Fruit fly (Drosophila melanogaster) whole organism, embryonic: ENCODE measurements around the gene woc.

Source experiments
- BEAF-32 ChIP-seq: fragments of 200-800 bp; sonication (Bioruptor generic); optimal IDR thresholded peaks from 3 replicates; lab custom pipeline; 2017; ENCODE audit warnings: missing biosample characterization, missing genetic modification characterization, mild to moderate bottlenecking, moderate library complexity, missing genetic modification reagents
- Bgb ChIP-seq: fragments of 200-800 bp; sonication (Bioruptor generic); IDR thresholded peaks from 2 replicates; pipeline ENCODE4 v1.3.6; 2022; ENCODE audit warnings: missing biosample characterization, missing genetic modification characterization; ENCODE audit not compliant: partially characterized antibody
- CG11247 ChIP-seq: fragments of 200-800 bp; sonication (Bioruptor generic); IDR thresholded peaks from 2 replicates; pipeline ENCODE4 v1.3.6; 2022; ENCODE audit warnings: missing biosample characterization, missing genetic modification characterization
- CG11504 ChIP-seq: fragments of 200-800 bp; sonication (Bioruptor generic); optimal IDR thresholded peaks from 3 replicates; lab custom pipeline; 2019; ENCODE audit warnings: missing biosample characterization, mild to moderate bottlenecking, missing genetic modification characterization, moderate library complexity
- CG12104 ChIP-seq: fragments of 200-800 bp; sonication (Bioruptor generic); optimal IDR thresholded peaks from 3 replicates; lab custom pipeline; 2016; ENCODE audit warnings: missing biosample characterization, missing genetic modification characterization
- CG12219 ChIP-seq: fragments of 200-800 bp; sonication (Bioruptor generic); optimal IDR thresholded peaks from 3 replicates; lab custom pipeline; 2018; ENCODE audit warnings: missing biosample characterization, mild to moderate bottlenecking, missing genetic modification characterization
- CG13894 ChIP-seq: fragments of 200-800 bp; sonication (Bioruptor generic); optimal IDR thresholded peaks from 3 replicates; lab custom pipeline; 2018; ENCODE audit warnings: missing biosample characterization, mild to moderate bottlenecking, missing genetic modification characterization, moderate library complexity
- CG14710 ChIP-seq: fragments of 200-800 bp; sonication (Bioruptor generic); optimal IDR thresholded peaks from 3 replicates; lab custom pipeline; 2019; ENCODE audit warnings: missing biosample characterization, mild to moderate bottlenecking, missing genetic modification characterization, moderate library complexity
- CG14860 ChIP-seq: fragments of 200-800 bp; sonication (Bioruptor generic); IDR thresholded peaks from 3 replicates; pipeline ENCODE4 v1.3.6; 2022; ENCODE audit warnings: missing biosample characterization, missing genetic modification characterization; ENCODE audit not compliant: partially characterized antibody
- CG15011 ChIP-seq: fragments of 200-800 bp; sonication (Bioruptor generic); optimal IDR thresholded peaks from 3 replicates; lab custom pipeline; 2018; ENCODE audit warnings: missing biosample characterization, mild to moderate bottlenecking, missing genetic modification characterization
- CG16813 ChIP-seq: fragments of 200-800 bp; sonication (Bioruptor generic); IDR thresholded peaks from 3 replicates; pipeline ENCODE4 v1.3.6; 2022; ENCODE audit warnings: missing biosample characterization, missing genetic modification characterization; ENCODE audit not compliant: partially characterized antibody
- CG1792 ChIP-seq: fragments of 200-800 bp; sonication (Bioruptor generic); optimal IDR thresholded peaks from 2 replicates; lab custom pipeline; 2016; ENCODE audit warnings: missing biosample characterization, missing genetic modification characterization
- CG2116 ChIP-seq: fragments of 200-800 bp; sonication (Bioruptor generic); optimal IDR thresholded peaks from 3 replicates; lab custom pipeline; 2018; ENCODE audit warnings: missing biosample characterization, mild to moderate bottlenecking, missing genetic modification characterization
- CG31224 ChIP-seq: fragments of 200-800 bp; sonication (Bioruptor generic); IDR thresholded peaks from 2 replicates; pipeline ENCODE4 v1.3.6; 2022; ENCODE audit warnings: missing biosample characterization, missing genetic modification characterization
- CG4820 ChIP-seq: fragments of 200-800 bp; sonication (Bioruptor generic); optimal IDR thresholded peaks from 3 replicates; lab custom pipeline; 2016; ENCODE audit warnings: missing biosample characterization, missing genetic modification characterization
- CG6791 ChIP-seq: fragments of 200-800 bp; sonication (Bioruptor generic); IDR thresholded peaks from 3 replicates; pipeline ENCODE4 v1.3.6; 2022; ENCODE audit warnings: missing biosample characterization, missing genetic modification characterization; ENCODE audit not compliant: partially characterized antibody
- CG7928 ChIP-seq: fragments of 200-800 bp; sonication (Bioruptor generic); optimal IDR thresholded peaks from 2 replicates; lab custom pipeline; 2017; ENCODE audit warnings: missing biosample characterization, mild to moderate bottlenecking, missing genetic modification characterization
- CG8478 ChIP-seq: fragments of >200 bp; optimal IDR thresholded peaks from 2 replicates; lab custom pipeline; 2018
- Dp ChIP-seq: fragments of 200-800 bp; sonication (Bioruptor generic); optimal IDR thresholded peaks from 2 replicates; lab custom pipeline; 2018; ENCODE audit warnings: missing biosample characterization, mild to moderate bottlenecking, missing genetic modification characterization, moderate library complexity
- Dref ChIP-seq: fragments of 200-800 bp; sonication (Bioruptor generic); IDR thresholded peaks from 2 replicates; pipeline ENCODE4 v1.3.6; 2022; ENCODE audit warnings: missing biosample characterization, missing genetic modification characterization
- E2f2 ChIP-seq: fragments of 200-800 bp; sonication (Bioruptor generic); IDR thresholded peaks from 2 replicates; pipeline ENCODE4 v1.3.6; 2022; ENCODE audit warnings: missing biosample characterization, missing genetic modification characterization
- Hey ChIP-seq: fragments of 200-800 bp; sonication (Bioruptor generic); optimal IDR thresholded peaks from 3 replicates; lab custom pipeline; 2018; ENCODE audit warnings: missing biosample characterization, mild to moderate bottlenecking, missing genetic modification characterization
- Hmr ChIP-seq: fragments of 200-800 bp; sonication (Bioruptor generic); optimal IDR thresholded peaks from 3 replicates; lab custom pipeline; 2017; ENCODE audit warnings: mild to moderate bottlenecking, missing biosample characterization, missing genetic modification reagents, missing genetic modification characterization
- Lpt ChIP-seq: fragments of >200 bp; optimal IDR thresholded peaks from 2 replicates; lab custom pipeline; 2018; ENCODE audit warnings: missing biosample characterization, missing genetic modification characterization
- MESR4 ChIP-seq: fragments of 200-800 bp; sonication (Bioruptor generic); optimal IDR thresholded peaks from 2 replicates; lab custom pipeline; 2018; ENCODE audit warnings: missing biosample characterization, mild to moderate bottlenecking, missing genetic modification characterization, moderate library complexity
- Myb ChIP-seq: fragments of 200-800 bp; sonication (Bioruptor generic); optimal IDR thresholded peaks from 2 replicates; lab custom pipeline; 2016; ENCODE audit warnings: missing biosample characterization, missing genetic modification characterization
- Ptx1 ChIP-seq: fragments of 200-800 bp; sonication (Bioruptor generic); IDR thresholded peaks from 2 replicates; pipeline ENCODE4 v1.3.6; 2022; ENCODE audit warnings: missing biosample characterization, missing genetic modification characterization
- Scr ChIP-seq: fragments of 200-800 bp; sonication (Bioruptor generic); IDR thresholded peaks from 2 replicates; pipeline ENCODE4 v1.3.6; 2022; ENCODE audit warnings: missing biosample characterization, missing genetic modification characterization; ENCODE audit not compliant: partially characterized antibody
- Stat92E ChIP-seq, 3 experiments: fragments of >200 bp in 2 of 3; fragments of 200-800 bp in 1 of 3; sonication (Bioruptor generic) in 1 of 3; optimal IDR thresholded peaks; 2 replicates each; lab custom pipeline; 2017 to 2019; ENCODE audit warnings: missing biosample characterization in 3 of 3, missing genetic modification characterization in 3 of 3, mild to moderate bottlenecking in 1 of 3, moderate library complexity in 1 of 3
- ab ChIP-seq: fragments of 200-800 bp; sonication (Bioruptor generic); optimal IDR thresholded peaks from 2 replicates; lab custom pipeline; 2016; ENCODE audit warnings: missing biosample characterization, missing genetic modification characterization
- ara ChIP-seq: fragments of 200-800 bp; sonication (Bioruptor generic); IDR thresholded peaks from 2 replicates; pipeline ENCODE4 v1.3.6; 2022; ENCODE audit warnings: missing biosample characterization, missing genetic modification characterization
- ato ChIP-seq: fragments of 200-800 bp; sonication (Bioruptor generic); IDR thresholded peaks from 2 replicates; pipeline ENCODE4 v1.3.6; 2022; ENCODE audit warnings: missing biosample characterization, missing genetic modification characterization; ENCODE audit not compliant: partially characterized antibody
- bsh ChIP-seq, 2 experiments: fragments of 200-800 bp; sonication (Bioruptor generic); optimal IDR thresholded peaks; 2 replicates each; lab custom pipeline; 2017 to 2018; ENCODE audit warnings: mild to moderate bottlenecking in 2 of 2, missing biosample characterization in 2 of 2, missing genetic modification characterization in 2 of 2, moderate library complexity in 1 of 2
- crp ChIP-seq, 2 experiments: fragments of 200-800 bp; sonication (Bioruptor generic); optimal IDR thresholded peaks; 2 replicates in 1 of 2; 3 replicates in 1 of 2; lab custom pipeline; 2017; ENCODE audit warnings: missing biosample characterization in 2 of 2, missing genetic modification characterization in 2 of 2, mild to moderate bottlenecking in 1 of 2, moderate library complexity in 1 of 2
- da ChIP-seq: fragments of 200-800 bp; sonication (Bioruptor generic); optimal IDR thresholded peaks from 2 replicates; lab custom pipeline; 2016; ENCODE audit warnings: missing biosample characterization, missing genetic modification characterization
- dm ChIP-seq: fragments of 200-800 bp; sonication (Bioruptor generic); optimal IDR thresholded peaks from 3 replicates; lab custom pipeline; 2016; ENCODE audit warnings: missing biosample characterization, missing genetic modification characterization
- dmrt11E ChIP-seq: fragments of 200-800 bp; sonication (Bioruptor generic); optimal IDR thresholded peaks from 3 replicates; lab custom pipeline; 2018; ENCODE audit warnings: missing biosample characterization, mild to moderate bottlenecking, missing genetic modification characterization, moderate library complexity
- jing ChIP-seq: fragments of 200-800 bp; sonication (Bioruptor generic); optimal IDR thresholded peaks from 2 replicates; lab custom pipeline; 2018; ENCODE audit warnings: missing biosample characterization, mild to moderate bottlenecking, missing genetic modification characterization
- jumu ChIP-seq: fragments of 200-800 bp; sonication (Bioruptor generic); optimal IDR thresholded peaks from 3 replicates; lab custom pipeline; 2016; ENCODE audit warnings: missing biosample characterization, missing genetic modification characterization
- maf-S ChIP-seq: fragments of 200-800 bp; sonication (Bioruptor generic); optimal IDR thresholded peaks from 2 replicates; lab custom pipeline; 2016; ENCODE audit warnings: missing biosample characterization, missing genetic modification characterization
- nmo ChIP-seq: fragments of 200-800 bp; sonication (Bioruptor generic); optimal IDR thresholded peaks from 2 replicates; lab custom pipeline; 2018; ENCODE audit warnings: missing biosample characterization, mild to moderate bottlenecking, missing genetic modification characterization, moderate library complexity
- pzg ChIP-seq: fragments of 200-800 bp; sonication (Bioruptor generic); optimal IDR thresholded peaks from 3 replicates; lab custom pipeline; 2018; ENCODE audit warnings: missing biosample characterization, mild to moderate bottlenecking, missing genetic modification characterization, moderate library complexity
- row ChIP-seq: fragments of 200-800 bp; sonication (Bioruptor generic); IDR thresholded peaks from 3 replicates; pipeline ENCODE4 v1.3.6; 2022; ENCODE audit warnings: missing biosample characterization, missing genetic modification characterization
- sd ChIP-seq: fragments of 200-800 bp; sonication (Bioruptor generic); optimal IDR thresholded peaks from 3 replicates; lab custom pipeline; 2018; ENCODE audit warnings: missing biosample characterization, mild to moderate bottlenecking, missing genetic modification characterization, moderate library complexity
- sens ChIP-seq: fragments of 200-800 bp; sonication (Bioruptor generic); peaks from one replicate; lab custom pipeline; 2016; ENCODE audit warnings: missing biosample characterization, missing genetic modification characterization
- sna ChIP-seq: fragments of 200-800 bp; sonication (Bioruptor generic); IDR thresholded peaks from 2 replicates; pipeline ENCODE4 v1.3.6; 2022; ENCODE audit warnings: missing biosample characterization, missing genetic modification characterization; ENCODE audit not compliant: partially characterized antibody
- sug ChIP-seq: fragments of 200-800 bp; optimal IDR thresholded peaks from 2 replicates; lab custom pipeline; 2019; ENCODE audit warnings: missing biosample characterization, mild to moderate bottlenecking, missing genetic modification characterization, moderate library complexity
- tna ChIP-seq: fragments of 200-800 bp; sonication (Bioruptor generic); IDR thresholded peaks from 2 replicates; pipeline ENCODE4 v1.3.6; 2022; ENCODE audit warnings: missing biosample characterization, missing genetic modification characterization; ENCODE audit not compliant: partially characterized antibody
- unpg ChIP-seq: fragments of 200-800 bp; sonication (Bioruptor generic); optimal IDR thresholded peaks from 3 replicates; lab custom pipeline; 2018; ENCODE audit warnings: missing biosample characterization, mild to moderate bottlenecking, missing genetic modification characterization, moderate library complexity

The woc gene

dm6 chr3R:27283645-27284044, 19.8 kb upstream of the woc start, which contains the start of gene CG3368 (continued):
- TF ChIP-seq CG31224 (GFP tag; lab: Robert Waterston, UW) (no peak), CG11504 (tag; lab: Kevin White, UChicago) (peak; percentile 12), da (GFP tag; lab: Kevin White, UChicago) (no peak), CG4820 (GFP tag; lab: Kevin White, UChicago) (no peak), CG15011 (no peak), sug (tag; lab: Kevin White, UChicago) (peak; percentile 13), dm (GFP tag; lab: Kevin White, UChicago) (peak; percentile 21), CG11247 (GFP tag; lab: Robert Waterston, UW) (no peak), row (GFP tag; lab: Robert Waterston, UW) (peak; percentile 16; the same call in 1 of the 3 replicates), unpg (no peak), CG12104 (no peak), CG13894 (tag; lab: Kevin White, UChicago) (peak; percentile 30), nmo (GFP tag; lab: Kevin White, UChicago) (no peak), Bgb (GFP tag; lab: Robert Waterston, UW) (peak; percentile 71), jing (GFP tag; lab: Kevin White, UChicago) (no peak), sd (tag; lab: Kevin White, UChicago) (no peak), Hey (no peak), crp (GFP tag; optimal IDR thresholded peaks at IDR 0.05; lab: Kevin White, UChicago) (peak in 1 of 2 experiments; percentile 25), BEAF-32 (GFP tag; lab: Kevin White, UChicago) (peak; percentile 45), bsh (GFP tag; optimal IDR thresholded peaks at IDR 0.05; lab: Kevin White, UChicago) (no peak), CG8478 (peak; percentile 28), Scr (peak; percentile 71), Myb (GFP tag; lab: Kevin White, UChicago) (peak; percentile 73), ato (GFP tag; lab: Robert Waterston, UW) (peak; percentile 61; the same call in 1 of the 2 replicates), Lpt (GFP tag; lab: Kevin White, UChicago) (no peak), dmrt11E (no peak), CG12219 (GFP tag; lab: Kevin White, UChicago) (no peak), E2f2 (GFP tag; lab: Robert Waterston, UW) (peak; percentile 66), CG2116 (peak; percentile 52), CG14710 (tag; lab: Kevin White, UChicago) (peak; percentile 11), sens (GFP tag; lab: Kevin White, UChicago) (peak; percentile 49), Ptx1 (no peak), sna (GFP tag; lab: Robert Waterston, UW) (peak; percentile 76), CG14860 (peak; percentile 74), Hmr (GFP tag; lab: Kevin White, UChicago) (no peak), ab (GFP tag; lab: Kevin White, UChicago) (no peak), CG1792 (GFP tag; lab: Kevin White, UChicago) (no peak), maf-S (GFP tag; lab: Kevin White, UChicago) (no peak), jumu (GFP tag; lab: Kevin White, UChicago) (no peak), CG16813 (GFP tag; lab: Robert Waterston, UW) (peak; percentile 59; the same call in 2 of the 3 replicates), tna (GFP tag; lab: Robert Waterston, UW) (peak; percentile 63; the same call in 1 of the 2 replicates), Dref (GFP tag; lab: Robert Waterston, UW) (peak; percentile 85), MESR4 (peak; percentile 55), pzg (GFP tag; lab: Kevin White, UChicago) (peak; percentile 49), Stat92E (GFP tag; optimal IDR thresholded peaks at IDR 0.05; lab: Kevin White, UChicago) (no peak), Dp (peak; percentile 59), CG7928 (GFP tag; lab: Kevin White, UChicago) (peak; percentile 93), ara (GFP tag; lab: Robert Waterston, UW) (no peak), CG6791 (peak; percentile 73)
